Fruit fly (Drosophila melanogaster) whole organism, embryonic: ENCODE data around the gene CG31313.

Experiments
- ATbp ChIP-seq: fragments of 200-800 bp; sonication (Bioruptor generic); optimal IDR thresholded peaks from 2 replicates; lab custom pipeline; 2017; ENCODE audit warnings: missing biosample characterization, mild to moderate bottlenecking, missing genetic modification characterization, missing genetic modification reagents
- Blimp-1 ChIP-seq: fragments of 200-800 bp; sonication (Bioruptor generic); optimal IDR thresholded peaks from 3 replicates; lab custom pipeline; 2018; ENCODE audit warnings: missing biosample characterization, missing genetic modification characterization, mild to moderate bottlenecking, moderate library complexity, missing genetic modification reagents
- CG10565 ChIP-seq: fragments of 200-800 bp; sonication (Bioruptor generic); optimal IDR thresholded peaks from 3 replicates; lab custom pipeline; 2016; ENCODE audit warnings: missing biosample characterization, mild to moderate bottlenecking, missing genetic modification characterization
- CG11456 ChIP-seq: fragments of 200-800 bp; sonication (Bioruptor generic); IDR thresholded peaks from 3 replicates; pipeline ENCODE4 v1.3.6; 2022; ENCODE audit warnings: missing biosample characterization, missing genetic modification characterization
- CG15011 ChIP-seq: fragments of 200-800 bp; sonication (Bioruptor generic); optimal IDR thresholded peaks from 3 replicates; lab custom pipeline; 2018; ENCODE audit warnings: missing biosample characterization, mild to moderate bottlenecking, missing genetic modification characterization
- CG2116 ChIP-seq: fragments of 200-800 bp; sonication (Bioruptor generic); optimal IDR thresholded peaks from 3 replicates; lab custom pipeline; 2018; ENCODE audit warnings: missing biosample characterization, mild to moderate bottlenecking, missing genetic modification characterization
- CG2889 ChIP-seq: fragments of 200-800 bp; sonication (Bioruptor generic); IDR thresholded peaks from 3 replicates; pipeline ENCODE4 v1.3.6; 2022; ENCODE audit warnings: missing biosample characterization, missing genetic modification characterization
- CG30403 ChIP-seq: fragments of 200-800 bp; sonication (Bioruptor generic); optimal IDR thresholded peaks from 3 replicates; lab custom pipeline; 2016; ENCODE audit warnings: missing biosample characterization, missing genetic modification characterization
- CG32772 ChIP-seq: fragments of 200-800 bp; sonication (Bioruptor generic); IDR thresholded peaks from 2 replicates; pipeline ENCODE4 v1.3.6; 2022; ENCODE audit warnings: missing biosample characterization, missing genetic modification characterization
- CG3847 ChIP-seq: fragments of 200-800 bp; sonication (Bioruptor generic); IDR thresholded peaks from 2 replicates; pipeline ENCODE4 v1.3.6; 2022; ENCODE audit warnings: missing biosample characterization, missing genetic modification characterization
- CG7745 ChIP-seq: fragments of 200-800 bp; sonication (Bioruptor generic); optimal IDR thresholded peaks from 2 replicates; lab custom pipeline; 2018; ENCODE audit warnings: missing biosample characterization, mild to moderate bottlenecking, missing genetic modification characterization, moderate library complexity
- CG7839 ChIP-seq: fragments of 200-800 bp; sonication (Bioruptor generic); optimal IDR thresholded peaks from 3 replicates; lab custom pipeline; 2018; ENCODE audit warnings: missing biosample characterization, mild to moderate bottlenecking, missing genetic modification characterization, moderate library complexity
- CG9932 ChIP-seq: fragments of 200-800 bp; sonication (Bioruptor generic); IDR thresholded peaks from 2 replicates; pipeline ENCODE4 v1.3.6; 2022; ENCODE audit warnings: missing biosample characterization, missing genetic modification characterization
- Dfd ChIP-seq, 2 experiments: fragments of >200 bp; optimal IDR thresholded peaks; 2 replicates each; lab custom pipeline; 2017; ENCODE audit warnings: missing biosample characterization in 2 of 2, missing genetic modification characterization in 2 of 2
- Dll ChIP-seq: fragments of 200-800 bp; sonication (Bioruptor generic); IDR thresholded peaks from 4 replicates; pipeline ENCODE4 v1.3.6; 2022; ENCODE audit warnings: missing biosample characterization, missing genetic modification characterization; ENCODE audit not compliant: partially characterized antibody
- Eip74EF ChIP-seq, 2 experiments: fragments of 200-800 bp in 1 of 2; fragments of >200 bp in 1 of 2; sonication (Bioruptor generic) in 1 of 2; optimal IDR thresholded peaks; 2 replicates each; lab custom pipeline; 2017 to 2019; ENCODE audit warnings: missing biosample characterization in 2 of 2, missing genetic modification characterization in 2 of 2, mild to moderate bottlenecking in 1 of 2, moderate library complexity in 1 of 2
- Fer3 ChIP-seq: fragments of 200-800 bp; sonication (Bioruptor generic); optimal IDR thresholded peaks from 2 replicates; lab custom pipeline; 2018; ENCODE audit warnings: missing biosample characterization, mild to moderate bottlenecking, missing genetic modification characterization, moderate library complexity
- HLH3B ChIP-seq: fragments of 200-800 bp; sonication (Bioruptor generic); IDR thresholded peaks from 2 replicates; pipeline ENCODE4 v1.3.6; 2022; ENCODE audit warnings: missing biosample characterization, missing genetic modification characterization
- Hr78 ChIP-seq, 2 experiments: fragments of 200-800 bp in 1 of 2; fragments of >200 bp in 1 of 2; sonication (Bioruptor generic) in 1 of 2; optimal IDR thresholded peaks; 2 replicates each; lab custom pipeline; 2017 to 2019; ENCODE audit warnings: missing biosample characterization in 2 of 2, missing genetic modification characterization in 2 of 2, mild to moderate bottlenecking in 1 of 2, moderate library complexity in 1 of 2
- Myb ChIP-seq: fragments of 200-800 bp; sonication (Bioruptor generic); optimal IDR thresholded peaks from 2 replicates; lab custom pipeline; 2016; ENCODE audit warnings: missing biosample characterization, missing genetic modification characterization
- Oli ChIP-seq: fragments of 200-800 bp; sonication (Bioruptor generic); optimal IDR thresholded peaks from 2 replicates; lab custom pipeline; 2018; ENCODE audit warnings: missing biosample characterization, mild to moderate bottlenecking, missing genetic modification characterization, moderate library complexity
- Sox102F ChIP-seq: fragments of 200-800 bp; sonication (Bioruptor generic); optimal IDR thresholded peaks from 2 replicates; lab custom pipeline; 2018; ENCODE audit warnings: missing biosample characterization, mild to moderate bottlenecking, missing genetic modification characterization, moderate library complexity
- Taf1 ChIP-seq: fragments of 200-800 bp; sonication (Bioruptor generic); IDR thresholded peaks from 2 replicates; pipeline ENCODE4 v1.3.6; 2022; ENCODE audit warnings: missing biosample characterization, missing genetic modification characterization
- Tbp ChIP-seq: fragments of >200 bp; optimal IDR thresholded peaks from 2 replicates; lab custom pipeline; 2018; ENCODE audit warnings: missing biosample characterization, missing genetic modification characterization
- ash1 ChIP-seq: fragments of 200-800 bp; sonication (Bioruptor generic); optimal IDR thresholded peaks from 2 replicates; lab custom pipeline; 2018; ENCODE audit warnings: missing biosample characterization, mild to moderate bottlenecking, missing genetic modification characterization
- caup ChIP-seq: fragments of 200-800 bp; sonication (Bioruptor generic); optimal IDR thresholded peaks from 3 replicates; lab custom pipeline; 2017; ENCODE audit warnings: missing biosample characterization, mild to moderate bottlenecking, missing genetic modification characterization, moderate library complexity; ENCODE audit not compliant: severe bottlenecking
- ci ChIP-seq: fragments of 200-800 bp; sonication (Bioruptor generic); IDR thresholded peaks from 3 replicates; pipeline ENCODE4 v1.3.6; 2022; ENCODE audit warnings: missing biosample characterization, missing genetic modification characterization
- cwo ChIP-seq: fragments of 200-800 bp; sonication (Bioruptor generic); optimal IDR thresholded peaks from 3 replicates; lab custom pipeline; 2017; ENCODE audit warnings: missing biosample characterization, missing genetic modification characterization, mild to moderate bottlenecking, moderate library complexity, missing genetic modification reagents
- ftz-f1 ChIP-seq: fragments of 200-800 bp; sonication (Bioruptor generic); optimal IDR thresholded peaks from 2 replicates; lab custom pipeline; 2016; ENCODE audit warnings: missing biosample characterization, missing genetic modification characterization
- fu2 ChIP-seq: fragments of 200-800 bp; sonication (Bioruptor generic); optimal IDR thresholded peaks from 2 replicates; lab custom pipeline; 2016; ENCODE audit warnings: missing biosample characterization, missing genetic modification characterization
- gcm ChIP-seq: fragments of 200-800 bp; sonication (Bioruptor generic); optimal IDR thresholded peaks from 2 replicates; lab custom pipeline; 2019; ENCODE audit warnings: missing biosample characterization, mild to moderate bottlenecking, missing genetic modification characterization, moderate library complexity
- gem ChIP-seq: fragments of 200-800 bp; sonication (Bioruptor generic); optimal IDR thresholded peaks from 2 replicates; lab custom pipeline; 2019; ENCODE audit warnings: missing biosample characterization, mild to moderate bottlenecking, missing genetic modification characterization, moderate library complexity
- grau ChIP-seq: fragments of 200-800 bp; optimal IDR thresholded peaks from 3 replicates; lab custom pipeline; 2019; ENCODE audit warnings: missing biosample characterization, mild to moderate bottlenecking, missing genetic modification characterization, moderate library complexity
- gsb-n ChIP-seq: fragments of 200-800 bp; sonication (Bioruptor generic); optimal IDR thresholded peaks from 3 replicates; lab custom pipeline; 2018; ENCODE audit warnings: missing biosample characterization, mild to moderate bottlenecking, missing genetic modification characterization
- knrl ChIP-seq: fragments of 200-800 bp; sonication (Bioruptor generic); IDR thresholded peaks from 3 replicates; pipeline ENCODE4 v1.3.6; 2022; ENCODE audit warnings: missing biosample characterization, missing genetic modification characterization; ENCODE audit not compliant: partially characterized antibody
- lab ChIP-seq: fragments of 200-800 bp; sonication (Bioruptor generic); optimal IDR thresholded peaks from 3 replicates; lab custom pipeline; 2017; ENCODE audit warnings: missing biosample characterization, missing genetic modification characterization, mild to moderate bottlenecking, moderate library complexity, missing genetic modification reagents
- lov ChIP-seq, 2 experiments: fragments of 200-800 bp in 1 of 2; fragments of >200 bp in 1 of 2; sonication (Bioruptor generic) in 1 of 2; IDR thresholded peaks in 1 of 2; optimal IDR thresholded peaks in 1 of 2; 2 replicates in 1 of 2; 3 replicates in 1 of 2; pipeline versions ENCODE4 v1.3.6 to Lab custom; 2017 to 2022; ENCODE audit warnings: missing biosample characterization in 1 of 2, missing genetic modification characterization in 1 of 2
- luna ChIP-seq: fragments of 200-800 bp; sonication (Bioruptor generic); optimal IDR thresholded peaks from 2 replicates; lab custom pipeline; 2016; ENCODE audit warnings: missing biosample characterization, missing genetic modification characterization
- maf-S ChIP-seq: fragments of 200-800 bp; sonication (Bioruptor generic); optimal IDR thresholded peaks from 2 replicates; lab custom pipeline; 2016; ENCODE audit warnings: missing biosample characterization, missing genetic modification characterization
- mld ChIP-seq: fragments of 200-800 bp; sonication (Bioruptor generic); IDR thresholded peaks from 3 replicates; pipeline ENCODE4 v1.3.6; 2022; ENCODE audit warnings: missing biosample characterization, missing genetic modification characterization; ENCODE audit not compliant: partially characterized antibody
- nmo ChIP-seq: fragments of 200-800 bp; sonication (Bioruptor generic); optimal IDR thresholded peaks from 2 replicates; lab custom pipeline; 2018; ENCODE audit warnings: missing biosample characterization, mild to moderate bottlenecking, missing genetic modification characterization, moderate library complexity
- otp ChIP-seq: fragments of 200-800 bp; sonication (Bioruptor generic); IDR thresholded peaks from 3 replicates; pipeline ENCODE4, ENCODE4 v1.3.6; 2022; ENCODE audit warnings: missing biosample characterization, missing genetic modification characterization
- pzg ChIP-seq: fragments of 200-800 bp; sonication (Bioruptor generic); optimal IDR thresholded peaks from 3 replicates; lab custom pipeline; 2018; ENCODE audit warnings: missing biosample characterization, mild to moderate bottlenecking, missing genetic modification characterization, moderate library complexity
- sc ChIP-seq, 3 experiments: fragments of >200 bp in 2 of 3; fragments of 200-800 bp in 1 of 3; sonication (Bioruptor generic) in 1 of 3; optimal IDR thresholded peaks; 2 replicates in 2 of 3; 3 replicates in 1 of 3; lab custom pipeline; 2017; ENCODE audit warnings: mild to moderate bottlenecking in 1 of 3, missing biosample characterization in 1 of 3, missing genetic modification characterization in 1 of 3, missing genetic modification reagents in 1 of 3
- stc ChIP-seq: fragments of 200-800 bp; sonication (Bioruptor generic); IDR thresholded peaks from 2 replicates; pipeline ENCODE4 v1.3.6; 2022; ENCODE audit warnings: missing biosample characterization, missing genetic modification characterization
- tgo ChIP-seq: fragments of 200-800 bp; sonication (Bioruptor generic); IDR thresholded peaks from 3 replicates; pipeline ENCODE4 v1.3.6; 2022; ENCODE audit warnings: missing biosample characterization, missing genetic modification characterization
- yki ChIP-seq: fragments of >200 bp; optimal IDR thresholded peaks from 3 replicates; lab custom pipeline; 2018

CG31313 gene

DNA sequence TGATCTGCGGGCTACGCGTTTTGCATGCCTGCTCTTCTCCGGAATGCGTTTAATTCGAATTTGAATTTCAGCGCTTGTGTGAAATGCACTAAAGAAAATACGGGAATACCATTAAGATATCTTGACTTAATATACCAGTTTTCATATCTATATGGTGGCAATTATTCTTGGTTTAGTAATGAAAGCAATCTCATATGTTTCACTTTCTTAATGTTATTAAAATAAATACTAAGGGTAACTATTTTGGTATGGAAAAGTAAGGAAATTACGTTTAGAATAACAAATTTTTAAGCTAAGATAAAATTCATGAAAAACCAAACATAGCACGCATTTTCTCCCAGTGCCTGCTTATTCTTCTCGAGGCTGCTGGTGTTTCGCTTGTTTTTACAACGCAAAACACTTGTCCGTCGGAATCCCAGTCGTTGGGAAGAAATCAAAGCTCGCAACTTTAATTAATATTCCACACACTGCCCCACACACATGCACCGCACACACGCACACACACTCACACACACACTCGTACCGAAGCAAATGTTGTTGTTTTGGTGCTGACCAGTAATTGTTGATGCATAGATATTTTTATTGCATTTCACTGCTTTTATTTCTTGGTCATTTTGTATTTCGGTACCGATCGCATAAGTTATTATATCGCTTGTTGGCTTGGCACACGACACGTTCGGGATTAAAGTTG lies 10.7 kb upstream of the CG31313 start (continued):
- peak; percentile 22 for TF ChIP-seq ATbp (GFP tag; lab: Kevin White, UChicago)
- 0 out of 3 replicates have a peak, but pooled peaks have one; percentile 34 for TF ChIP-seq mld (GFP tag; lab: Robert Waterston, UW)
- TF ChIP-seq Fer3 = no peak
- TF ChIP-seq ci (GFP tag; lab: Robert Waterston, UW) = 0 out of 3 replicates have a peak, but pooled peaks have one; percentile 26
- TF ChIP-seq tgo (GFP tag; lab: Robert Waterston, UW) = 0 out of 3 replicates have a peak, but pooled peaks have one; percentile 17
- no peak for TF ChIP-seq otp (GFP tag; lab: Robert Waterston, UW)
- TF ChIP-seq ash1 (GFP tag; lab: Kevin White, UChicago) = no peak
- TF ChIP-seq CG7745 = no peak
- TF ChIP-seq ftz-f1 (GFP tag; lab: Kevin White, UChicago) = no peak
- TF ChIP-seq CG11456 (GFP tag; lab: Robert Waterston, UW) = no peak
- no peak for TF ChIP-seq sc (optimal IDR thresholded peaks at IDR 0.05; lab: Kevin White, UChicago)
- no peak for TF ChIP-seq sc (GFP tag; optimal IDR thresholded peaks at IDR 0.05; lab: Kevin White, UChicago)
- TF ChIP-seq CG3847 (GFP tag; lab: Robert Waterston, UW) = 0 out of 2 replicates have a peak, but pooled peaks have one; percentile 6
- no peak for TF ChIP-seq Dll (GFP tag; lab: Robert Waterston, UW)
- TF ChIP-seq Hr78 (GFP tag; optimal IDR thresholded peaks at IDR 0.05; lab: Kevin White, UChicago) = no peak
- peak; percentile 57 for TF ChIP-seq Sox102F (GFP tag; lab: Kevin White, UChicago)
- TF ChIP-seq CG2889 (GFP tag; lab: Robert Waterston, UW) = no peak
- no peak for TF ChIP-seq HLH3B (GFP tag; lab: Robert Waterston, UW)
- TF ChIP-seq Dfd (GFP tag; optimal IDR thresholded peaks at IDR 0.05; lab: Kevin White, UChicago) = peak in 1 of 2 experiments; percentile 54
- TF ChIP-seq pzg (GFP tag; lab: Kevin White, UChicago) = no peak
- peak; percentile 44 for TF ChIP-seq grau (tag; lab: Kevin White, UChicago)
- TF ChIP-seq lov (optimal IDR thresholded peaks at IDR 0.05; lab: Kevin White, UChicago) = no peak
- TF ChIP-seq lov (GFP tag; IDR thresholded peaks at IDR 0.05; lab: Robert Waterston, UW) = no peak
- no peak for TF ChIP-seq Myb
- TF ChIP-seq luna (GFP tag; lab: Kevin White, UChicago) = no peak
- no peak for TF ChIP-seq gsb-n (tag; lab: Kevin White, UChicago)
- TF ChIP-seq knrl (GFP tag; lab: Robert Waterston, UW) = no peak
- TF ChIP-seq CG15011 (GFP tag; lab: Kevin White, UChicago) = no peak
- TF ChIP-seq gcm = peak; percentile 18
- no peak for TF ChIP-seq maf-S (GFP tag; lab: Kevin White, UChicago)
- TF ChIP-seq Taf1 (GFP tag; lab: Robert Waterston, UW) = no peak
- TF ChIP-seq cwo = no peak
- no peak for TF ChIP-seq yki (lab: Kevin White, UChicago)
- TF ChIP-seq Oli (tag; lab: Kevin White, UChicago) = peak; percentile 51
- peak; percentile 46 for TF ChIP-seq nmo (GFP tag; lab: Kevin White, UChicago)
- TF ChIP-seq Tbp (GFP tag; lab: Kevin White, UChicago) = no peak
- TF ChIP-seq CG2116 (GFP tag; lab: Kevin White, UChicago) = no peak
- peak; percentile 5 for TF ChIP-seq lab (GFP tag; lab: Kevin White, UChicago)
- peak; percentile 30 for TF ChIP-seq Blimp-1 (GFP tag; lab: Kevin White, UChicago)
- TF ChIP-seq Eip74EF (GFP tag; optimal IDR thresholded peaks at IDR 0.05; lab: Kevin White, UChicago) = peak in 1 of 2 experiments; percentile 18
- TF ChIP-seq CG7839 (tag; lab: Kevin White, UChicago) = peak; percentile 30
- no peak for TF ChIP-seq CG9932 (GFP tag; lab: Robert Waterston, UW)
- TF ChIP-seq gem (tag; lab: Kevin White, UChicago) = peak; percentile 63
- no peak for TF ChIP-seq stc (GFP tag; lab: Robert Waterston, UW)
- TF ChIP-seq CG30403 (GFP tag; lab: Kevin White, UChicago) = peak; percentile 3
- no peak for TF ChIP-seq caup (GFP tag; lab: Kevin White, UChicago)
- TF ChIP-seq CG32772 (GFP tag; lab: Robert Waterston, UW) = 0 out of 2 replicates have a peak, but pooled peaks have one; percentile 27
- TF ChIP-seq CG10565 (GFP tag; lab: Kevin White, UChicago) = no peak
- no peak for TF ChIP-seq fu2
